Fruit fly (Drosophila melanogaster): Measurements from ENCODE around the gene mts.

DNA sequence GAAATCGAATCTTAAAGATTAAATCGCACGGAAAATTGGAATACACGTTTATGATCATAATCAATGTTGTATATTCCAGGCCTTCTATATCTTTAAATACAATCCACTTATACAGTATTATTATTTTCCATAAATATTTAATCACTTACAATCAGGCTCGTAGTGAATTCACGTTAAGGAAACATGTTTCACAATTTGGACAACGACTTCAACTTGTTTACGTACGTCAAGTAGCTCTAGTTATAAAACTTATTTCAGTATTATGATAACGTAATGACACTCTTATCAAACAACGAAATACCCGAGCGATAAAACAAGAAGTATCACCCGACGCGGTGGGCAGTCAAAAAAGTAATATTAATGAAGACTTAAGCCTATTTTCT, 36.1 kb upstream of the mts start:
- no peak for TF ChIP-seq CG8478 (optimal IDR thresholded peaks at IDR 0.05)
- TF ChIP-seq CTCF (optimal IDR thresholded peaks at IDR 0.05), result no peak

Data from S2 (cell line).